Worm (Caenorhabditis elegans) whole organism, L2 larva: ENCODE measurements around the gene Y60A3A.16.

ENCODE experiments used
- elt-1 ChIP-seq: fragments of 150-350 bp; optimal IDR thresholded peaks from 2 replicates; lab custom pipeline; 2014; ENCODE audit warnings: missing biosample characterization, missing genetic modification characterization
- fos-1 ChIP-seq: fragments of 150-350 bp; optimal IDR thresholded peaks from 2 replicates; lab custom pipeline; 2014; ENCODE audit warnings: missing biosample characterization, missing genetic modification characterization
- mab-5 ChIP-seq: fragments of 150-350 bp; optimal IDR thresholded peaks from 2 replicates; lab custom pipeline; 2014; ENCODE audit warnings: missing biosample characterization, missing genetic modification characterization
- nhr-23 ChIP-seq: fragments of 150-350 bp; optimal IDR thresholded peaks from 2 replicates; lab custom pipeline; 2014; ENCODE audit warnings: missing biosample characterization, missing genetic modification reagents, missing genetic modification characterization
- nhr-237 ChIP-seq: fragments of 150-350 bp; optimal IDR thresholded peaks from 2 replicates; lab custom pipeline; 2014; ENCODE audit warnings: missing biosample characterization, missing genetic modification characterization
- snpc-4 ChIP-seq: fragments of 150-350 bp; optimal IDR thresholded peaks from 2 replicates; lab custom pipeline; 2014; ENCODE audit warnings: missing biosample characterization, missing genetic modification characterization

DNA sequence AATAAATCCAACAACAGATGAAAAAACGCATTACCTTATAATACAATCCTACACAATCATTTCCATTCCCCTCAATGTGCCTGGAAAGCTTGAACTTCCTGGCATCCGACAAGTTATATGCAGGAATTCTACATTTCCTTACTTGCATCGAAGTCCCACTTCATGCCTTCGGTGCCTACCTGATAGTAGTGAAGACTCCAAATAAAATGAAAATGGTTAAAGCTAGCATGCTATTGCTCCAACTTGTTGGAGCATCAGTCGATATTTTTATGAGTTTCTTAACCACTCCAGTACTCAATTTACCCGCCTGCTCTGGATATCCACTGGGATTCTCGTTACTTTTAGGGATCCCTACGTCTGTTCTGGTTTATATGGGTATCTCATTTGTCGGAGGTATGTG is 43.1 kb upstream of the Y60A3A.16 start, which contains the start of gene srh-171:
- TF ChIP-seq nhr-237 (tag; lab: Kevin White, UChicago) (no peak), elt-1 (tag; lab: Kevin White, UChicago) (no peak), mab-5 (no peak), nhr-23 (tag; lab: Kevin White, UChicago) (no peak), snpc-4 (tag; lab: Kevin White, UChicago) (no peak), fos-1 (no peak)
